Fruit fly (Drosophila melanogaster): Measurements from ENCODE around the gene CG42359.

The CG42359 gene

dm6 chr3R:19187717-19188149, 25.6 kb upstream of the CG42359 start (continued):
- no peak for TF ChIP-seq chm (GFP tag; IDR thresholded peaks at IDR 0.05)
- peak; percentile 27 for TF ChIP-seq unpg (GFP tag; optimal IDR thresholded peaks at IDR 0.05)
- no peak for TF ChIP-seq amos (GFP tag; IDR thresholded peaks at IDR 0.05; ENCODE audit: partially characterized antibody)
- TF ChIP-seq CG16779 (GFP tag; IDR thresholded peaks at IDR 0.05), result no peak
- no peak for TF ChIP-seq hth (optimal IDR thresholded peaks at IDR 0.05)
- no peak for TF ChIP-seq sd (tag; optimal IDR thresholded peaks at IDR 0.05)
- no peak for TF ChIP-seq Dref (GFP tag; IDR thresholded peaks at IDR 0.05)
- 0 out of 2 replicates have a peak, but pooled peaks have one; percentile 15 for TF ChIP-seq CG31441 (GFP tag; IDR thresholded peaks at IDR 0.05)
- TF ChIP-seq dati (GFP tag; IDR thresholded peaks at IDR 0.05), result no peak
- TF ChIP-seq abd-A (tag; optimal IDR thresholded peaks at IDR 0.05), result peak; percentile 15
- TF ChIP-seq Vsx1 (GFP tag; optimal IDR thresholded peaks at IDR 0.05), result no peak
- no peak for TF ChIP-seq CG15696 (tag; optimal IDR thresholded peaks at IDR 0.05)
- no peak for TF ChIP-seq CG14965 (GFP tag; optimal IDR thresholded peaks at IDR 0.05; ENCODE audit: borderline replicate concordance)
- TF ChIP-seq Drgx (GFP tag; IDR thresholded peaks at IDR 0.05), result no peak
- TF ChIP-seq bsh (GFP tag; optimal IDR thresholded peaks at IDR 0.05), result peak in 1 of 2 experiments; percentile 83
- no peak for TF ChIP-seq kah (GFP tag; optimal IDR thresholded peaks at IDR 0.05)
- peak; percentile 18 for TF ChIP-seq Sox102F (GFP tag; optimal IDR thresholded peaks at IDR 0.05)
- TF ChIP-seq kay (GFP tag; optimal IDR thresholded peaks at IDR 0.05), result no peak
- TF ChIP-seq bab2 (GFP tag; optimal IDR thresholded peaks at IDR 0.05), result no peak
- TF ChIP-seq CHES-1-like (GFP tag; optimal IDR thresholded peaks at IDR 0.05), result no peak
- TF ChIP-seq HLH54F (GFP tag; optimal IDR thresholded peaks at IDR 0.05), result no peak
- no peak for TF ChIP-seq Xbp1 (GFP tag; optimal IDR thresholded peaks at IDR 0.05)
- TF ChIP-seq wor (GFP tag; IDR thresholded peaks at IDR 0.05), result no peak
- no peak for TF ChIP-seq sens-2 (GFP tag; IDR thresholded peaks at IDR 0.05)
- no peak for TF ChIP-seq Dip3 (GFP tag; optimal IDR thresholded peaks at IDR 0.05)
- peak; percentile 31 for TF ChIP-seq CG8924 (tag; optimal IDR thresholded peaks at IDR 0.05)
- TF ChIP-seq CG9609 (GFP tag; optimal IDR thresholded peaks at IDR 0.05), result no peak
- no peak for TF ChIP-seq Med (GFP tag)
- TF ChIP-seq CkIIα-i1 (GFP tag; IDR thresholded peaks at IDR 0.05), result no peak
- TF ChIP-seq sob (GFP tag; IDR thresholded peaks at IDR 0.05), result no peak; the same call in 1 of the 2 replicates
- TF ChIP-seq CG8290 (GFP tag; optimal IDR thresholded peaks at IDR 0.05), result peak; percentile 98
- peak; percentile 76 to 100 for TF ChIP-seq CG8290 (tag; optimal IDR thresholded peaks at IDR 0.05)
- no peak for TF ChIP-seq jumu (GFP tag; optimal IDR thresholded peaks at IDR 0.05)
- TF ChIP-seq zfh2 (GFP tag; optimal IDR thresholded peaks at IDR 0.05), result no peak
- TF ChIP-seq lola (GFP tag; optimal IDR thresholded peaks at IDR 0.05), result no peak
- no peak for TF ChIP-seq lbe (GFP tag; optimal IDR thresholded peaks at IDR 0.05)
- TF ChIP-seq CG13775 (GFP tag; optimal IDR thresholded peaks at IDR 0.05), result no peak
- TF ChIP-seq CG1647 (GFP tag; optimal IDR thresholded peaks at IDR 0.05), result no peak
- TF ChIP-seq slbo (GFP tag; IDR thresholded peaks at IDR 0.05), result no peak
- peak; percentile 21 for TF ChIP-seq Meics (GFP tag; optimal IDR thresholded peaks at IDR 0.05)
- TF ChIP-seq zfh1 (GFP tag; IDR thresholded peaks at IDR 0.05), result no peak
- no peak for TF ChIP-seq TFAM (GFP tag; optimal IDR thresholded peaks at IDR 0.05)
- TF ChIP-seq ATbp (GFP tag; optimal IDR thresholded peaks at IDR 0.05), result no peak
- TF ChIP-seq Atf-2 (GFP tag; optimal IDR thresholded peaks at IDR 0.05), result no peak
- TF ChIP-seq tx (GFP tag; optimal IDR thresholded peaks at IDR 0.05), result no peak
- TF ChIP-seq zen (tag; optimal IDR thresholded peaks at IDR 0.05), result no peak
- TF ChIP-seq MTF-1 (GFP tag; optimal IDR thresholded peaks at IDR 0.05; ENCODE audit: borderline replicate concordance), result no peak
- peak; percentile 19 for TF ChIP-seq Fer1 (GFP tag; optimal IDR thresholded peaks at IDR 0.05)
- peak; percentile 44 for TF ChIP-seq Oli (tag; optimal IDR thresholded peaks at IDR 0.05)
- TF ChIP-seq NC2β (GFP tag; optimal IDR thresholded peaks at IDR 0.05), result no peak
- TF ChIP-seq CG13296 (GFP tag; optimal IDR thresholded peaks at IDR 0.05), result peak; percentile 44
- no peak for TF ChIP-seq ssp (GFP tag; IDR thresholded peaks at IDR 0.05)
